Fruit fly (Drosophila melanogaster): ENCODE measurements around the gene Cyp40.

The Cyp40 gene

DNA sequence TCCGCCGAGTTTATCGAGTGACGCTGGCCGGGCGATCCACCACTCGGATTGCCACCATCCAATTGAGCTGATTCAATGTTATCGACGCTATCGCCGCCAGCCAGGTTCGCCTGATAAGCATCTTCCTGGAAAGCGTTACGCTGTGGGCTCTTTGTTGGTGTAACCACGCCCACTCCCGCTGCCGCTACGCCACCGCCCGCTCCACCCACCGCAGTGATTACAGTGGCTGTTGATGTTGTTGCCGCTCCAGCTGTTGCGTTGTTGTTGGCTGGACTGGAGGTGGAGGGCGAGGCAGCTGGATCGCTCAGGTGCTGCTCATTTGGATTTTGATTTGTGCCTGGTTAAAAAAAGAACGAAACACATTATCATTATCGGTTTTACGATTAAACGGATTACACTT lies 42.9 kb downstream of the Cyp40 start:
- TF ChIP-seq CTCF (optimal IDR thresholded peaks at IDR 0.05) (no peak), CG8478 (optimal IDR thresholded peaks at IDR 0.05) (no peak)

DNA sequence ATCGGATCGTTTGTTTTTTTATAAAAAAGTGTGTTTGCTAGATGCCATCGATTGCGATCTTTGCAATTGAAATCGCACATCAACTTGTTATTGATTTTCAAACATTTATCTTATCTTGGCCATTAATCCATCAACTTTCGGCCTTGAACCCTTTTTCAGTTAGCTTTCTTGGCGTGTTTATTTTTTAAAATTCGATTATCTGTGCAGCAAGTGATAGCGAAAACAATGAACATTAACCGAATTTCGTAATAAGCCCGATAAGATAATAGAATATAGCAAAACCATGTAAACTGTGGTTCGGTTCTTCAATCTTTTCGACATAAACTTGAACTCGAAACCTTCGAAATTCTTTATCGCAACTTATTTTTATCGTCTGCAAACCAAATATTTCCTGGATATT lies 45.8 kb downstream of the Cyp40 start:
- TF ChIP-seq CG8478 (optimal IDR thresholded peaks at IDR 0.05) = no peak
- TF ChIP-seq CTCF (optimal IDR thresholded peaks at IDR 0.05) = no peak

DNA sequence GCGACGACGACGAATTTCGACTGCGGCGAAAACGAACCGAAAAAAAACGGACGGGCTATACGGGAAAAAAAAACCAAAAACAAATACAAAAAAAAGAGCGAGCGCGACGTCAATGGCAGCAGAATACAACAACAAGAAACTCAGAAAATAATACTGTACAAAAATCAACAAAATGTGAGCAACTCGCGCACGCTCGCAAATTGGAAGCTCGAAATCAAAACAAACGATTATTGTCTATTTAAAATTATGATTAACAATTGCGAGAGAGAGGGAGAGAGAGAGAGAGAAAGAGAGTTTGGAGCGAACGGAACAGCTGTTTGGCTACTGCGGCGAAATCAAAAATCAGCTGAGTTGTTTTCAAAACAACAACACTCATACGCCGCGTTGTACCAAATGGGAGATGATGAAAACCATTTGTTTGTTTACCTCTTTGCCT lies 47.1 kb downstream of the Cyp40 start:
- TF ChIP-seq CG8478 (optimal IDR thresholded peaks at IDR 0.05) = no peak
- no peak for TF ChIP-seq CTCF (optimal IDR thresholded peaks at IDR 0.05)

DNA sequence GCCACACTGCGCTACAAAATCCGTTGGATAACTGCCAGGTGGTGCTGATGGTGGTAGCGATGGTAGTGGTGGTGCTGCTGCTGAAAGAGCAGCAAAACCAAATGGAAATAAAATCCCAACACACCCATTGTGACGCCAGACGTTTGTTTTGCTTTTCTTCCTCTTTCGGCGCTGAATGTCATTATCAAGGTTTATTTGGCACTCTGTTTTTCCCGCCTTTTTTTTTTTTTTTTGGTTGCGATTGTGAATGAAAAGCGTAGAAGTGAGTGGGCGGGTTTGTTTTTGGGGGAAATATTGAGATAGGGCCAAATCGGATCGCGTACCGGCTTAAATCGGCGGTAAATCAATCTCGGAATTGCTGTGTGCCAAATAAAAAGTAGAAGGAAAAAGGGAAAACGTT lies 48.8 kb downstream of the Cyp40 start:
- TF ChIP-seq CTCF (optimal IDR thresholded peaks at IDR 0.05) (no peak), CG8478 (optimal IDR thresholded peaks at IDR 0.05) (no peak)

DNA sequence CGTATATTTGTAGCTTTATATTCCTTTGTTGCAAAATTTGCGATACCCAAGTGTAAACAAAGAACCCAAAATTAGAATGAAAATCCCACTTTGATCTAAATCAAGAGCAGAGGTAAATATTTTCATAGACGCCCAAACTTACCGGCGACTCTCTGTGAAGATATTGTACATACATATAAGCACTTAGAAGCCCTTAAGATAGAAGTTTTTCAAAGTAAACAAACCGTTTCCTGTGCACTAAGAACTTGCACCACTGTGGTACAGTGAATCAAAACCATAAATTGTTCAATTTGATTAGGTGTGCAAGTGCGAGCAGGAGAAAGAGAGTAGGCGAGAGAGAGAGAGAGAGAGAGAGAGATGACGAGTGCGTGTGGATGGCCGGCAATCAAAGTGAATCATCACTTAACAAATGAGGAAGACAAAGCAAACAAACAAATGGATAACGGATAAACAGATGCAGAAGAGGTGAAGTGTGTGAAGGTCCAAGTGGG lies 49.6 kb downstream of the Cyp40 start:
- TF ChIP-seq CTCF (optimal IDR thresholded peaks at IDR 0.05) = no peak
- TF ChIP-seq CG8478 (optimal IDR thresholded peaks at IDR 0.05) = no peak

DNA sequence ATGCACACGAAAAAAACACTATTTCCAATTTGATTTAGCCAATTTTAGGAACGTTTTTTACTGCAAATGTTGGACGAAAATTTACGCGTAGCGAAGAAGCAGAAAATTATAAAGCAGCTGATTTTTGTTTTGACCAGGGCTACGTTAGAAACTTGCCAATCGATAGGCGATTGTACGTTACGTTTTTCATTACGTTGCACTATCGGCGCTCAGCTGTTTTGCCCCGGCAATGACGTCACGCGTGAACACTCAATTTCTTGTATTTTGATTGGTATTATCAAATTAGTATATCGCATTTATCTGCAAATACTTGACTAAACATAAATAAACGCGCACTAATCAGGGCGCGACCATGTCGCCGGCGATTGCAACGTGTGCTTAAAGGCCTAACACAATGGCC lies 50.5 kb downstream of the Cyp40 start, which contains the start of the genes fry and CG16717:
Gene fry (minus strand): TSS at position 110 of the 400 bp plus-strand sequence.
Gene CG16717 (plus strand): TSS at position 208 of the 400 bp plus-strand sequence.
- TF ChIP-seq CTCF (optimal IDR thresholded peaks at IDR 0.05) (no peak), CG8478 (optimal IDR thresholded peaks at IDR 0.05) (no peak)

DNA sequence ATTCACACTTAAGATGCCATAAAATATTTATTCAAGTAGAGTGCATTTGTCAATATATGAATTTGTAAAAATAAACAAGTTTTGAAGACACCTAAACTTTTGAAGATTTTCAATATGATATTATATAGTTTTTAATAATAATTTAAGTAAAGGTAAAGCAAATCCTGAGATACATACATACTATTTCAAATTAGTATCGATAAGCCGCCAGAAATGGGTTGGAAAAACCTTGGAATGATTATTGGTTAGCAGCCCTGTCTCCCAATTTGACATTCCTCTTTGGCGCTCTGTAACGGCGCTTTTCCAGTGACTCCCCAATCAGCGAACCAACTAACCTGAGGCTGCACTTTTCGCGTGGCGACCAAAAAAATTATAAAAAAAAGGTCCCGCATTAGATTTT lies 52.5 kb downstream of the Cyp40 start, which contains the start of gene alphaTub67C:
Gene alphaTub67C (plus strand): TSS at position 301 of the 400 bp plus-strand sequence.
- TF ChIP-seq CTCF (optimal IDR thresholded peaks at IDR 0.05) (no peak), CG8478 (optimal IDR thresholded peaks at IDR 0.05) (no peak)

All from S2 (cell line).